Worm (Caenorhabditis elegans): Measurements from ENCODE around the gene DH11.5.

DH11.5 gene

ce11 chrII:7974189-7974823 is 2.1 kb upstream of the DH11.5 start:
- no peak for TF ChIP-seq him-1 (tag; optimal IDR thresholded peaks at IDR 0.05)
- no peak for TF ChIP-seq dao-5 (tag; optimal IDR thresholded peaks at IDR 0.05)
- TF ChIP-seq W03F9.2 (tag; optimal IDR thresholded peaks at IDR 0.05): no peak

DNA sequence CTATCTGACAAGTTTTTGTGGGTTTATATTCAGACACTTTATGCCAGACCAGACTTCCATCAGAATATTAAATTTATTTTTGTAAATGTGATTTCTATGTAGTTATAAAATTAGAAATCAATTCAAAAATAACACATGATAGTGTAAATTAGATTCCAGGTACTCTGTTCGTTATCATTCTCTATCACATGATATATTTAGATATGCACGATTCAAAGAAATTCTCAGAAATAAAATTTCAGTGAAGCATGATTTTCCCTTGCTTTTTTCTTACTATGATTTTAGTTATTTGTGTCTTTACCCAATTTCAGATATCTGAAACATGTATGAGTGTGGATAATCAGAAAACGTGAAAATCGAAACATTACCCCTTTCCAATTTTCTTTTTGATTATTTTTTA is 1.1 kb downstream of the DH11.5 start:
- TF ChIP-seq W03F9.2 (tag; optimal IDR thresholded peaks at IDR 0.05) (no peak), him-1 (tag; optimal IDR thresholded peaks at IDR 0.05) (no peak), dao-5 (tag; optimal IDR thresholded peaks at IDR 0.05) (no peak)

DNA sequence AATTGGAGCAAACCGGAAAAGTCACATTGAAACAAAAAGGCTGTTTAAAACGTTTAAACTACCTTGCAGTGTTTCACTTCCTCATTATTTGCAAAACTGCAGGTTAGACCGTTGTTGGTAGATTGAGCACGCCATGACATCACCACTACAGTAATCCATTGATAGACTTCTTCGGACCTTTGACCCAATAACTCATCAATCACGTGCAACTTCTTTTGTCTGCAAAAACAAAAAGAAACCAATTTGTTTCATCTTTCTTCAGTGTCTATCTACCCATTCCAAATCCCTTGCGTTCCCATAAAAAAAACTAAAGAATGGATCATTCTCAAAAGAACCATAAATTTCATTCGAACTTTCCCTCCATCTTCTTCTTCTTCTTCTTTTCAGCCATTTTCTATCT is 4.7 kb downstream of the DH11.5 start:
- TF ChIP-seq him-1 (tag; optimal IDR thresholded peaks at IDR 0.05) (no peak), W03F9.2 (tag; optimal IDR thresholded peaks at IDR 0.05) (no peak), dao-5 (tag; optimal IDR thresholded peaks at IDR 0.05) (no peak)

ce11 chrII:7983454-7983853 is 7.0 kb downstream of the DH11.5 start:
- no peak for TF ChIP-seq dao-5 (tag; optimal IDR thresholded peaks at IDR 0.05)
- no peak for TF ChIP-seq W03F9.2 (tag; optimal IDR thresholded peaks at IDR 0.05)
- no peak for TF ChIP-seq him-1 (tag; optimal IDR thresholded peaks at IDR 0.05)

DNA sequence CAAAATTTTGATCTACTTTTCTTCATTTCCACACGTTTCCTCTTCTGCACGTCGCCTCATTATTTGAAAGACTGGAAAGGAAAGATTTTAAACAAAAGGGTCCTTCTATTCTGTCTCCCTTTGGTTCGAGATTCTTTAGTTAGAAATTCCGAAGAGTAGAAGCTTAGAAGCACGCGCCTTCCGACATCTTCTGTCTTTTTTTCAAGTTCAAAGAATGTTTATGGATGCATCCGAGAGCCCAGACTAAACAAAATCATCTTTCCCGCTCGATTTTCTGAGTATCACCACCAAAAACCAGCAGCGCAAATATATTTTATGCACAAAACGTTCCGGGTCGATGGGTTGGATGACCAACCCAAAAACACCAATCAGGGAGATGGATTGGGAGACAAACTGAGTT is 7.7 kb downstream of the DH11.5 start:
- no peak for TF ChIP-seq W03F9.2 (tag; optimal IDR thresholded peaks at IDR 0.05)
- TF ChIP-seq dao-5 (tag; optimal IDR thresholded peaks at IDR 0.05): no peak
- no peak for TF ChIP-seq him-1 (tag; optimal IDR thresholded peaks at IDR 0.05)

DNA sequence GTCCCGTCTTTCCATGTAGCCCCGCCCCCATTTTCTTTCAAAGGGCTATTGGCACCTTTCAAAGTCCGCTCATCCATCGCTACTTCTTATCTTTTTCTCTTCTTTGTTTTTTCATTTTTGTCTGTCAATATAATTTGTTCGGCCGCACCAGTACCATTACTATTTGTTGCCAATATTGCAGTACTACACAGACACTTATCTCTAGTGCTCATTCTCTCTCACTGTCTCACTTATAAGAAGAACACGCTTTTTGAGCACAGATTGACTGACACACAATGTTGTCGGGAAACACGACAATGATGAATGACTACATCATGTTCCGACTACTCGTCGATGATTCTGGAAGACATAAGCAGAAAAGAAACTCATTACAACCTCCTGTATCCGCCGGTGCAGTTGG is 8.6 kb downstream of the DH11.5 start:
- no peak for TF ChIP-seq him-1 (tag; optimal IDR thresholded peaks at IDR 0.05)
- no peak for TF ChIP-seq dao-5 (tag; optimal IDR thresholded peaks at IDR 0.05)

DNA sequence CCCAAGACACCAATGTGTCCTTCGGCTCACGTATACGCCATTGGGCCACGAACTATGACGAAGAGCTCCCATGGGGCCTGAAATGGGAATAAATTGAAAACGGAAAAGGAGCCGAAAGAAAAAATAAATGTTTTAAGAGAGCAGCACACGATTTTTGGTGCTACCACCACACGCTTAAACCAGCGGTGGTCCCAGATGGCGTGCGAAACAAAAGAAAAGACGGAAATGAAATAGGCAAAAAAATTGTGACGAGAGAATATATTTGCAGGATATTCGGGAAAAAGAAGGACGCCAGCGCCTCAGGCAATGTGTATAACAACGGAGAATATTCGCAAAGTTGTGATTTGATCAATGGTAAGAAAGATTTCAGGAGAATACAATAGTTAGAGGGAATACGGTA is 10.5 kb downstream of the DH11.5 start:
- TF ChIP-seq dao-5 (tag; optimal IDR thresholded peaks at IDR 0.05): no peak
- no peak for TF ChIP-seq W03F9.2 (tag; optimal IDR thresholded peaks at IDR 0.05)
- no peak for TF ChIP-seq him-1 (tag; optimal IDR thresholded peaks at IDR 0.05)

DNA sequence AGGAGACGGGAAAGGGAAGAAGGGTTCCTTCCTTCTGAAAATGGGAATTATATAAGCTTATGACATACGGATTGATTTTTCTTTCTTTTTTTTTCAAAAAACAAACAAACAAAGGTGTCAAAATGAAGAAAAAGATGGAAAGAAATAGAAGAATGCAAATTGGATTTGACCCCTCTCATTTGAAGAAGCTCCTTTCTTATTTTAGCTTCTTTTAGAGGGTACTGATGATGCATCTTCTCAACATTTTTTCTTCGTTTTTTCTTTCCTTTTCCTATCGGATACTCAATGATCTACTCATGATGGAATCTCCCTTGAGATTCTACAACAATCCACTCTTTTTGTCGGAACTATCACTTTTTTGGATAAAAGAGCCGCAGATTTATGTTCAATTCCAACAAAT is 13.8 kb downstream of the DH11.5 start:
- TF ChIP-seq W03F9.2 (tag; optimal IDR thresholded peaks at IDR 0.05): no peak
- no peak for TF ChIP-seq dao-5 (tag; optimal IDR thresholded peaks at IDR 0.05)
- TF ChIP-seq him-1 (tag; optimal IDR thresholded peaks at IDR 0.05): no peak

- TF ChIP-seq W03F9.2 (tag; optimal IDR thresholded peaks at IDR 0.05) (no peak), dao-5 (tag; optimal IDR thresholded peaks at IDR 0.05) (no peak), him-1 (tag; optimal IDR thresholded peaks at IDR 0.05) (no peak)
These were observed 14.9 kb downstream of the DH11.5 start for ce11 chrII:7991279-7991678.

- no peak for TF ChIP-seq him-1 (tag; optimal IDR thresholded peaks at IDR 0.05)
- TF ChIP-seq W03F9.2 (tag; optimal IDR thresholded peaks at IDR 0.05): no peak
- TF ChIP-seq dao-5 (tag; optimal IDR thresholded peaks at IDR 0.05): no peak
These were observed 25.0 kb downstream of the DH11.5 start for ce11 chrII:8001428-8001827.

ce11 chrII:8004157-8004556 is 27.7 kb downstream of the DH11.5 start, which contains the start of gene pgp-11:
Gene pgp-11, minus strand, starts transcription at chrII:8004257.
- TF ChIP-seq him-1 (tag; optimal IDR thresholded peaks at IDR 0.05) (no peak), dao-5 (tag; optimal IDR thresholded peaks at IDR 0.05) (no peak), W03F9.2 (tag; optimal IDR thresholded peaks at IDR 0.05) (no peak)

DNA sequence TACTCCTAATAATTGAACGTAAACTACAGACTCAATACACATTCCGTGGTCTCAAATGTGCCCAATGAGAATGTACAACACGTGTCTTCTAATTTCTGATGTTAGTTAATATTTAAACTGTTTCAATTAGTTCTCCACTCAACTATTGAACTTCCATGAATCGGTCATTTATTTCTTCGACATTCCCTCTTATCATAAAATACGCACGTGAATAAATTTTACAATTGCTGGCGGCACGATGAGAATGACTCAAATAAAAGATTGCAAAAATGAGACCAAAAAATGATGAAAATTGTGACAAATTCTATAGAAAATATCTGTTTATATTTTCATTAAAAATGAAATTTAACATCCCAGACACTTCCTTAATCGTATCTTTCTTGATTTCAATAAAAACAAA is 28.3 kb downstream of the DH11.5 start:
- TF ChIP-seq W03F9.2 (tag; optimal IDR thresholded peaks at IDR 0.05): no peak
- TF ChIP-seq dao-5 (tag; optimal IDR thresholded peaks at IDR 0.05): no peak
- TF ChIP-seq him-1 (tag; optimal IDR thresholded peaks at IDR 0.05): no peak

DNA sequence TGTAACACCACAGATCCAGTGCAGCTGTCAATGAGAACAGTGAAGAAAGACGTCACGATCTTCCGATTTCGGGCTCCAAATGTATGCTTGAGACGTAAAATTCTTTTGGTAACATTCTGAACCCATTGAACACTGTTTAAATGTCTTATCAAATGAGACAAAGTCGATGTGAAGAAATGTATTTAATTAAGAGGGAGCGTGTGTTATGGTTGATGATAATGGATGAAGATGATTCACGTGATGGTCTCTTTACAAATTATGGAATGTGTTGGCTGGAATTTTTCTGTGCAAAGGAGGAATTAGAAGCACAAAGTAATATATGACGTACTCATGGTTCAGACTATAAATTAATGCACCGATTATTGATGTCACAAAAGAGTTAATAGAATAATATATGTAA is 30.6 kb downstream of the DH11.5 start:
- TF ChIP-seq W03F9.2 (tag; optimal IDR thresholded peaks at IDR 0.05): no peak
- TF ChIP-seq him-1 (tag; optimal IDR thresholded peaks at IDR 0.05): no peak
- no peak for TF ChIP-seq dao-5 (tag; optimal IDR thresholded peaks at IDR 0.05)

- no peak for TF ChIP-seq dao-5 (tag; optimal IDR thresholded peaks at IDR 0.05)
These were observed 31.9 kb downstream of the DH11.5 start, which contains the start of gene glna-2 for ce11 chrII:8008334-8008733. Gene glna-2, plus strand, starts transcription at chrII:8008634.

All from whole organism, L4/young adult.